Fruit fly (Drosophila melanogaster) whole organism: ENCODE data around the gene CG33282.

Experiments used
- CG8478 ChIP-seq: fragments of >200 bp; optimal IDR thresholded peaks from 2 replicates; lab custom pipeline; 2018; ENCODE audit warnings: inconsistent platforms
- pan ChIP-seq: fragments of >200 bp; optimal IDR thresholded peaks from 2 replicates; lab custom pipeline; 2017
- psq ChIP-seq: fragments of >200 bp; optimal IDR thresholded peaks from 2 replicates; lab custom pipeline; 2017

- TF ChIP-seq psq (lab: Kevin White, UChicago) (no peak), pan (lab: Kevin White, UChicago) (no peak), CG8478 (lab: Kevin White, UChicago) (no peak)
Measured at dm6 chr2L:3376684-3377086, 49.0 kb downstream of the CG33282 start, which contains the start of the genes CG9662 and Ptpa.
